Fruit fly (Drosophila melanogaster): Measurements from ENCODE around the gene CstF50.

The CstF50 gene

DNA sequence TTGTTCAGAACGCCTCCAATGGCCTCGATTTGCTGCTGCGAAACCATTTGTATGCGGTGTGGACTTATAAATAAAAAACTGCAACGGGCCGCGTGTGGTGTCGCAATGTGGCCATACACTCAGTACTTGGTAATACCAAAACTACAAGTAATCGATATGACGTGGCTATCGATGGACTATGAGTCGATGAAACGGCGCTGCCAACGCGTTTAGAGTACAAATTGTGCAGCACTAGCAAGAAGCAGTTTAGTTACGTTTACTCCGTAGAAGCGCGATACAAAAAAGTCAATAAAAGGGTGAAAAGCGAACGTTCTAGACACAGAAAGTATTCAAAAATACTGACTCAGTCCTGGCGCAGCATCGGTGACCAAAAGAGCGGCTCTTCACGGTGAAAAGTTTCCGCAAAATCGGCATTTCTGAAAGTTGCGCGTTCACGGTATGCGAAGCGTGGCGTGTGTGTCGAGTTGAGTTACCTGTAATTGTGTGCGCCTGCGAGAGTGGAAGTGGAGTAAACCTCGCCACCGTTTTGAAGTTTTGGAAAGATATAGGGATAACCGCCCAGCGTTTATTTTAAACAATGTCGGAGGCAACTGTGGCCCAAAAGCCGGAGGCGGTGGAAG is 10.8 kb upstream of the CstF50 start, which contains the start of the genes nero and CG1910:
TSS of gene nero (minus strand) at position 130 of the 620 bp plus-strand sequence.
TSS of gene CG1910 (plus strand) at position 215 of the 620 bp plus-strand sequence.
- TF ChIP-seq CG17801 (GFP tag; optimal IDR thresholded peaks at IDR 0.05; ENCODE audit: partially characterized antibody), result peak; percentile 50

DNA sequence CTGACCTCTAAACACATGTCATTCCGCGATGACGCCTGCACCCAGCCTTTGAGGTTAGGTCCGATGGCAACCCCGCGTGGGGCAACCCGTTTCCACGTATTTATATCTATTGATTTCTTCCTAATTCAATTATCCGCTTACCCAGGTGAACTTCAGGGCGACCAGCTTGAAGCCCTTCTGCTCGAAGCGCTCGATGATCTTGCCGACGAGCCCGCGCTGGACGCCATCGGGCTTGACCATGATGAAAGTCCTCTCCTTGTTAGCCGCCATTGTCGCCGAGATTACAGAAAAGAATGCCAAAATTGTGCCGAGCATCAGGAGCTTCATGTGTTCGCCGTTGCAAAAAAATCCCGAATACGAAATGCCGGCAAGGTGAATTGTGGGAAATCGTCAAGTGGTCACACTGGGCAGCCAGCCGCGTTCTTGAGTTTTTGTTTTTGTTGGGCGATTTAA is 8.9 kb upstream of the CstF50 start, which contains the start of gene awd:
TSS of gene awd (minus strand) at position 449 of the 453 bp plus-strand sequence.
- TF ChIP-seq CG17801 (GFP tag; optimal IDR thresholded peaks at IDR 0.05; ENCODE audit: partially characterized antibody), result peak; percentile 64

DNA sequence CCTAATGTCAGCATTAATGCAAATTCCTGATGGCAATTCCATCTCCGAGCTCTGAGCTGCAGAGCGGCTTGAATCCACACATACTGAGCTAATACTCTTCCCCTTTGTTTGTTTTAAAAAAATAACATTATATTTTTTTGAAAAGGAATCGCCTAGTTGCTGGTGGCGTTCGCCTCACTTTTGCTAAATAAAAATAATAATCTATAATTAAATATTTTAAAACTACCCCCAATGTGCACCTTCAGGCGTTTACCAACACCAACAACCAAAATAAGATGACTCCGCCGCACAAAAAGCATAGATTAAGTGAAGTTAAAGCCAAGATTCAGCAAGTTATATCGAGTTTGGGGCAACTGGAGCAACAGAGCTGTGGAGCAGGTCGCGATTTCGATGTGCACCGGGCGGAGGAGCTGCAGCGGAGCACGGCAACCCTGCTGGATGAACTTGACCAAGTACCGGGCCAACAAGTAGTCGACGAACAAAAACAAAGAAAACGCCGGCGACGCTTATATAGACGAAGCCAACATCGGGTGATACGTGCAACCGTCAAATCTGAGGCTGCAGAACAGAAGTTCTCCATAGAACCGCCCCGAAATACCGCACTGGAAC is 7.4 kb upstream of the CstF50 start, which contains the start of gene CG1896:
TSS of gene CG1896 (plus strand) at position 239 of the 609 bp plus-strand sequence.
- TF ChIP-seq CG17801 (GFP tag; optimal IDR thresholded peaks at IDR 0.05; ENCODE audit: partially characterized antibody), result peak; percentile 48

DNA sequence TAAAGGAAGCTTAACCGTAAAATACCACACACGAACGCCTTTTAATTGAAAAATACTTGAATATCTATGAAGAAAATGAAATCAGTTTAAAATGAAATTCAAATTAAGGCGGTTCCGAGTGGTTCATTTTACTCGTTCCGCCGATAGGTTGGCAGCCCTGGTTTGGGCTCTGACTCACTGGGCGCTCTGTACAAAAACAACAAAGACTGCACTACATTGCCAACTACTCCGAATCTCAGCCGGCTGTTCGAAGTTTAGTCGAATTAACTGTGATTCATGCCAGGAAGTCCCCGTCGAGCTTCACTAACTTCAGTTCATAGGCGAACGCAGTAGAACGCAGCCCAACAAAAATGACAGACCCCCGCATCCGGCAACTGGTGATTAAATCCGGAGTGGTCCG is 6.5 kb upstream of the CstF50 start, which contains the start of gene Tbca:
TSS of gene Tbca (plus strand) at position 212 of the 400 bp plus-strand sequence.
- TF ChIP-seq CG17801 (GFP tag; optimal IDR thresholded peaks at IDR 0.05; ENCODE audit: partially characterized antibody), result peak; percentile 34

DNA sequence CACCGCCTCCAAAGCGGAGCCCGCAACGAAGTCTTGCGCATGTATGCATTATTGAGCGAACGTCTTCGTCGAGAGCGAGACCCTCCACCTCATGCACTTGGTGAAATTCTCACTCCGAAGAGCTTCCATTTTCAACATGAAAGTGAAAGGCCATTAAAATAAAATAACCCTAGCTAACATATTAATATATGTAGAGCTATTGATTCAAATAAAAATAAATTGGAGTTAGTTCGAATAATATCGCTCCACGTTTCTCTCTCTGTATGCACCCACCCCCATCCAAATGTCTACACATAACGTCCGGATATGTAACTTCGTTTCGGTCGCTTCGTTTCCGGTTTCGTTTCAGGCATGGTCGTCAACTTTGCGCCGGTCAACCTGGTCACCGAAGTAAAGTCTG is 4.5 kb upstream of the CstF50 start:
- TF ChIP-seq CG17801 (GFP tag; optimal IDR thresholded peaks at IDR 0.05; ENCODE audit: partially characterized antibody), result no peak

DNA sequence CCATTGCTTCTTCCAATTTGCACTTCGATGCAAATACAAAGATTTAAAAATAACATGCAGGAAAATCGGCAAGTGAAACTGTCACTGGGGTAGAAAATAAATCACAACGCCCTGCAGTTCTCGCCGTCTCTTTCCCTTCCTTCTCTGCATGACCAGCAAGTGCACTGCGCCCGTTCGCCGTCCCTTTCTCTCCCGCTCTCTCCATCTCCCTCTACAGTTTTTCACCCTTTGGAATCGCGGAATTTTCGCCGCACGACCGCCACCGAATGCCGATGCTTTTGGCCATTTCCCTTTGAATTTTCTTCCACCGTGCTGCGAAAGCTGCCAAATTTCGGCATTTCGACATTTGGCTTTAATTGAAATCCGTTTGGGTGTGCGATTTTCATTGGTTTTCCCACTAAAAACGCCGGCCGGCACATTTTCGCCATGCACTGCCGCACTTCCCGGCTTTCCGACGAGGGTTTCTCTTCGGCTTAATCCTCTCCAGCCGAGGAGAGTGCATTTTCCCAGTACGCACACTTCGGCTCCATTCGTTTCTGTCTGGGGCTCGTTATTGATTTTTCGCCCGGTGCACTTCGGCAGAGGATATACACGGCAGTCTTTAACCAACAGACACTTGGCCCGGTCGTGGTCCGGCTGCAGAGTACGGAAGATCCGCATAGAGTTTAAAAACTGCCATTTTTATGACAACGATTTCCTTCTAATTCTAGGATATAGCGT is 2.5 kb upstream of the CstF50 start:
- TF ChIP-seq CG17801 (GFP tag; optimal IDR thresholded peaks at IDR 0.05; ENCODE audit: partially characterized antibody), result no peak

DNA sequence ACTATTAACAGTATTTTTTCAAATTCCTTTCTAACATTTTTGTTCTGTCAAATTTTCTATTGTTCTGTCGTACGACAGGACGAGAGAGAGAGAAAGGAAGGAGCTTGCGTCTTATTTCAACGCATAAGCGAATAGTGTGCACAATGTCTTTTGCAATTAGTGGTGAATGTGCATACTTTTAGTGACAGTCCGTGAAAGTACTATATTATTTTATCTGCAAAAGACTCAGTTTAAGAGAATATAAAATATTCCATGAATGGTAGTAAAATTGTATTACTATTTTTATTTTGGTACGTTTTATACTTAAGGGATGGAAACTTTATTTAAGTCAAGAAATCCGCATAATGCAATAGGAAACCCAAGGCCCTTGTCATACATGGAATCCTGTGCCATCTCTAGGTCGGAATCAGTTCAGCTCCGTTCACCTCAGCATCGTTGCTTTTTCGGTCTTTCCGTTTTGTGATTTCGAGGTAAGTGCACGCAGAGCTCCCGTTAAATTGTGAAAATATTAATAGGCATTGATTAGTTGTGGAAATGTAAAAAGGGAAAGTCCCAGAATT is 1.4 kb upstream of the CstF50 start, which contains the start of gene eEF1alpha2:
TSS of gene eEF1alpha2 (plus strand) at position 409 of the 560 bp plus-strand sequence.
- no peak for TF ChIP-seq CG17801 (GFP tag; optimal IDR thresholded peaks at IDR 0.05; ENCODE audit: partially characterized antibody)

DNA sequence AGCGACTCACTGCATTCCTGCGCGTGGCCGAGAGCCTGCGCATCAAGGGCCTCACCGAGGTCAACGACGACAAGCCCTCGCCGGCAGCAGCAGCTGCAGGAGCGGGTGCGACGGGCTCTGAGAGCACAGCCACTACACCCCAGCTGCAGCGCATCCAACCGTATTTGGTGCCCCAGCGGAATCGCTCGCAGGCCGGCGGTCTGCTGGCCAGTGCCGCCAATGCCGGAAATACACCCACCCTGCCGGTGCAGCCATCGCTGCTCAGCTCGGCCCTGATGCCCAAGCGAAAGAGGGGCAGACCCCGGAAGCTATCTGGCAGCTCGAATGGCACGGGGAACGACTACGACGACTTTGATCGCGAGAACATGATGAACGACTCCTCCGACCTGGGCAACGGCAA is 9.0 kb downstream of the CstF50 start:
- no peak for TF ChIP-seq CG17801 (GFP tag; optimal IDR thresholded peaks at IDR 0.05; ENCODE audit: partially characterized antibody)

DNA sequence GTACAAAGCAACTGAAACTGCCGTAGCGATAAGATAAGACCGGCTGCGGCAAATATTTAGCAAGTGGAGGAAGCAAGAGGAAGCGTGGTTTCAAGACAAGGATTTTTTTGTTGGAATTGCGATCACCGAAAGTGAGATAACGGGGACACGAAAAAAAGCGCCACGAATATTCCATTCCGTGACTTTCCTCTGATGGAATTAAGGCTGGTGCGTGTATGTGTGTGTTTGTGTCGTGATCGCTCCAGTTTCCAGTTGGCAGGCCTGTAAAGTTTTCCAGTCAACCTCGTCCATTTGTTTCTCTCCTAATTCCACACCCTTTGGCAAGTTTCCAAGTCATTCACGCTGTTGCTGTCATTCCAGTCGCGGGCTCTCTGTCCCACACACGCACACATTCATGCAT is 10.5 kb downstream of the CstF50 start:
- no peak for TF ChIP-seq CG17801 (GFP tag; optimal IDR thresholded peaks at IDR 0.05; ENCODE audit: partially characterized antibody)

DNA sequence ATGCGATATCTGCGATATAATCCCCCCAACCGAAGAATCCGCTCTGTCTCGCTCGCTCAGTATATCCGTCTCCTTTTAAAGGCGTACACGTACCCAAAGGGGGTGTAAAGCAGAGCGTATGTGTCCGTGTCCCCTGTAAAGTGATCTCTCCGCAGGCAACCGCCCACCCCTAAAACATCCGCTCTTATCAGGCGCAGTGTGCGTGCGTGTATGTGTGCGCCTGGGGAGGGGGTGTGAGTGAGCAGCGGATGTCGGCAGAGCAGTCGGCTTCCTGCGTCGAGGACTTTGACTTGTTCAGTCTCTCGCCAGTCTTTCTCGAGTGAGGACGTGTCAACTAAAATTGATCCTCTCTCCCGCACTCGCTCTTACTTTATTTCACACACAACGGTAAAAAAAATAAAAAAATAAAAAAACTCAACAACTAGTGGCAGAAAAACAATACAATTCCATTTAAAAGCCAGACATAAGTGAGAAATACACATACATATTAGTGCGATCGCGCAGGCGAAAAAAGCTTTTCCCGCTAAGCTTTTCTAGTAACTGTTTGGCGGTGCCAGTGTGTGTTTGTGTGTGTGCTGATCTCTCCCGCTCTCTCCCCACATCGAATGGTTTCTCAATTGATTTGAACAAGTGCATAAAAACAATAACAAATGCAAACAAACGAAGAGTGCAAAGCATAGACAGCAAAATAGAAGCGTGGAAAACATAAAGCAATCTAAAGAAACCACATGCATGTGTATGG is 11.1 kb downstream of the CstF50 start:
- TF ChIP-seq CG17801 (GFP tag; optimal IDR thresholded peaks at IDR 0.05; ENCODE audit: partially characterized antibody), result no peak

DNA sequence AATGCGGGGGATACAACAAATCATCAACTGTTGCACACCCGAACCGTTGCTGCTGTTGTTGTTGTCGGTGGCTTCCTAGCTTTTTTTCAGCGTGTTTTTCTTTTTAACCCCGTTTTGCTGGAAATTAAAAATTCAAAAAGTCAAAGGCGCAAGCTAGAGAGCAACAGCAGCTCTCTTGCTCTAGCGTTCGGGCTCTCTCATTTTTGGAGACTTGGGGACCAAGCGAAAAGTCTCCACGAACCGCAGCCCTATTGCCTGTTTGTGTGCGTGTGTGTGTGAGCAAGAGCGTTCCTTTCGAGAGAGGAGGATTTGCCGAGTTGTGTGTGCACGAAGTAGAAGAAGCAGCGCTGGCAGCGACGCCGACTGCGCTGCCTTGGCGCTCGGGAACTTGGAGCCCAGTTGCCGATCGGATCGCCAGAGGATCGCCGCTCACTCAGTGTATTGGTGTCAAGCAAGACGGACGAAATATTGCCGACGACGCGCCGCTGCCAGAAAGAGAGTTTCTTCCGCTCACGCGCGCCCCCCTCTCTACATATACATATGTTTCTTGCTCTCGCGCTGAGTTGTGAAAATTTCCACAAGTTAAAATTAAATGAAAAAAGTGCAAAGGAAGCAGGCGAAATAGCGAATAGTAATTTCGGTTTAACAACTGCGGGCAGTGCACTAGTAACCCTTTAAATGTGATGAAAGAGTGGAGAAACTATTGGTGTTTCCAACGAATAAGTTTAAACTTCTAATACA is 12.0 kb downstream of the CstF50 start:
- TF ChIP-seq CG17801 (GFP tag; optimal IDR thresholded peaks at IDR 0.05; ENCODE audit: partially characterized antibody), result peak; percentile 72

DNA sequence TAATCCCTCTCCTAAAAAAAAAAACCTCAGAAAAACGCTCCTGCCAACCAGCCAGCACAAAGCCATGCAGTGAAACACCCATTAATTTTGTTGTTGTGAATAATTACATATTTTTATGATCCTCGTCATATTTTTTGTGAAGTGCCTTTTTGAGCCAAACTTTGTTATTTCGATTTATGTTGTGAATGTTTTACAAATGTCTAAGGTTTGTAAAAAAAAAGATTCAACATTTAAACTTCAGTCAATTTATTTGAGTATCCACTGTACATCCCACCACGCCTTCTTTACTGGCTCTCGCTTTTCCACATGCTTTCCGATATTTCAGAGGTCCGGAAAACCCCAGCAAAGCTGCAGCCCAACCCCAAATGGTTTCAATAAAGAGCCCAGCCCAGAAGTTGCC is 12.6 kb downstream of the CstF50 start:
- TF ChIP-seq CG17801 (GFP tag; optimal IDR thresholded peaks at IDR 0.05; ENCODE audit: partially characterized antibody), result no peak

DNA sequence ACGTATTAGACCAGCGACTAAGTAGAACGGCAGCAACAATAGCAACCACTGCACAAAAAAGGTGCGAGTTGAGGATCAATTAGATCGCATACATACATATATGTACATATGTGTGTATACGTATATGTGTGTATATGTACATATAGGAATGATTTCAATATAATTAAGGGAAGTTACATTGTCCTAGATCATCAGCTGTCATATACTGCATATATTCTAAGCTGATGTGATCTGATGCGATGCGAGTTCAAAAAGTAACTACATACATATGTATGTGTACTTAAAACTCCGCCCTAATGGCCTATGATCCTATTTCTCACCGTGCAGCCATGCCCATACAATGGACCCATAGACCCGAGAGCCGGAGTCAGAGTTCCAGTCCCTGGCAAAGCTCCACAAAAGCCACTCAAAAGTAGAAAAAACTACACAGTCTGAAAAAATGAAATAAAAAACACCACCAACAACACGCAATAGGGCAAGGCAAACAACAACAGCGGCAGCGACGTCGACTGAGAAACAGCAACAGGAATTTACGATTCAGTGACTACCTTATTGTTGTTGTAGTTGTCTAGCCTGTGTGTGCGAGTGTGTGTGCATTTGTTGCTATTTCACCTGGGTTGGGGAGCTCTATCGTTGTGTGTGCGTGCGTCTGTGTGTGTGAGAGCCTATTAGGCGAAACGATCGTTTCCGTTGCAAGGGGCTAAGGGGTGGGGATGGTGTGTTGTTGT is 13.4 kb downstream of the CstF50 start:
- TF ChIP-seq CG17801 (GFP tag; optimal IDR thresholded peaks at IDR 0.05; ENCODE audit: partially characterized antibody), result no peak
